Worm (Caenorhabditis elegans): ENCODE measurements around the gene dpyd-1.

DNA sequence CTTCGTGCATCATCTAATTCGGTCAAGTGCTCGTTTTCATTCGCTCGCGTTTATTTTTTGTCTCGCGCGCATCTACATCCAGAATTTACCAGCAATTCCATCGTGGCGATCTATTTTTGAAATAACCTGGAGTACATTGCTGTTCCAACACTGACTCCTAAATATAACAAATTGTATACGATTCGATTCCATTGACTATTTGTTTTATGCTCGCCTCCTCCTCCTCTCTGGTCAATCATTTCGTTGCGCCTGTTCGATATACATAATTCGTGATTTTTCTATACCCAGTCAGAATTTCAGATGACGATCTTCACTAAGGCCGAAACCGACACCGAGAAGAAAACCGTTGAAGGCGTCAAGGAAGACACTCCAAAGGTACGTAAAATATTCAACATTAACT is 22.8 kb upstream of the dpyd-1 start, which contains the start of gene itm-2:
- TF ChIP-seq ekl-4 (GFP tag; IDR thresholded peaks at IDR 0.05): no peak
- no peak for TF ChIP-seq nhr-120 (GFP tag; IDR thresholded peaks at IDR 0.05)
- no peak for TF ChIP-seq pha-4 (tag; optimal IDR thresholded peaks at IDR 0.05)
- TF ChIP-seq unc-62 (GFP tag; optimal IDR thresholded peaks at IDR 0.05): no peak
- no peak for TF ChIP-seq hmg-1.2 (GFP tag; IDR thresholded peaks at IDR 0.05)
- TF ChIP-seq snpc-4 (GFP tag; optimal IDR thresholded peaks at IDR 0.05): no peak
- TF ChIP-seq snpc-4 (tag; optimal IDR thresholded peaks at IDR 0.05): no peak
- TF ChIP-seq Y56A3A.18 (GFP tag; IDR thresholded peaks at IDR 0.05): no peak
- no peak for TF ChIP-seq nfya-2 (GFP tag; IDR thresholded peaks at IDR 0.05)
- no peak for TF ChIP-seq Y53F4B.3 (GFP tag; IDR thresholded peaks at IDR 0.05)
- TF ChIP-seq B0261.1 (tag; optimal IDR thresholded peaks at IDR 0.05): no peak
- TF ChIP-seq lin-35 (GFP tag; optimal IDR thresholded peaks at IDR 0.05): no peak

Data from whole organism, young adult.